Fruit fly (Drosophila melanogaster) whole organism, embryonic: ENCODE measurements around the gene trk.
A peak's percentile ranks its signal among the peaks of the same experiment; 100 is the strongest.

Experiments
- Abd-B ChIP-seq: fragments of 200-800 bp; sonication (Bioruptor generic); optimal IDR thresholded peaks from 2 replicates; lab custom pipeline; 2018; ENCODE audit warnings: missing biosample characterization, mild to moderate bottlenecking, missing genetic modification characterization, moderate library complexity
- Bgb ChIP-seq: fragments of 200-800 bp; sonication (Bioruptor generic); IDR thresholded peaks from 2 replicates; pipeline ENCODE4 v1.3.6; 2022; ENCODE audit warnings: missing biosample characterization, missing genetic modification characterization; ENCODE audit not compliant: partially characterized antibody
- CG10366 ChIP-seq: fragments of 200-800 bp; sonication (Bioruptor generic); IDR thresholded peaks from 2 replicates; pipeline ENCODE4 v1.3.6; 2022; ENCODE audit warnings: missing biosample characterization, missing genetic modification characterization
- CG10462 ChIP-seq: fragments of 200-800 bp; sonication (Bioruptor generic); optimal IDR thresholded peaks from 2 replicates; lab custom pipeline; 2016; ENCODE audit warnings: missing biosample characterization, missing genetic modification characterization
- CG10959 ChIP-seq: fragments of 200-800 bp; sonication (Bioruptor generic); IDR thresholded peaks from 2 replicates; pipeline ENCODE4 v1.3.6; 2022; ENCODE audit warnings: missing biosample characterization, missing genetic modification characterization
- CG11723 ChIP-seq: fragments of 200-800 bp; sonication (Bioruptor generic); optimal IDR thresholded peaks from 2 replicates; lab custom pipeline; 2017; ENCODE audit warnings: missing biosample characterization, mild to moderate bottlenecking, missing genetic modification characterization
- CG1233 ChIP-seq: fragments of 200-800 bp; sonication (Bioruptor generic); optimal IDR thresholded peaks from 4 replicates; lab custom pipeline; 2018; ENCODE audit warnings: missing biosample characterization, mild to moderate bottlenecking, missing genetic modification characterization
- CG13424 ChIP-seq: fragments of 200-800 bp; sonication (Bioruptor generic); optimal IDR thresholded peaks from 2 replicates; lab custom pipeline; 2019; ENCODE audit warnings: missing biosample characterization, mild to moderate bottlenecking, missing genetic modification characterization, moderate library complexity
- CG13624 ChIP-seq: fragments of 200-800 bp; sonication (Bioruptor generic); optimal IDR thresholded peaks from 2 replicates; lab custom pipeline; 2016; ENCODE audit warnings: missing biosample characterization, missing genetic modification characterization
- CG13894 ChIP-seq: fragments of 200-800 bp; sonication (Bioruptor generic); optimal IDR thresholded peaks from 3 replicates; lab custom pipeline; 2018; ENCODE audit warnings: missing biosample characterization, mild to moderate bottlenecking, missing genetic modification characterization, moderate library complexity
- CG16813 ChIP-seq: fragments of 200-800 bp; sonication (Bioruptor generic); IDR thresholded peaks from 3 replicates; pipeline ENCODE4 v1.3.6; 2022; ENCODE audit warnings: missing biosample characterization, missing genetic modification characterization; ENCODE audit not compliant: partially characterized antibody
- CG17186 ChIP-seq: fragments of 200-800 bp; sonication (Bioruptor generic); optimal IDR thresholded peaks from 3 replicates; lab custom pipeline; 2017; ENCODE audit warnings: missing biosample characterization, missing genetic modification reagents, missing genetic modification characterization
- CG17328 ChIP-seq: fragments of 200-800 bp; sonication (Bioruptor generic); IDR thresholded peaks from 2 replicates; pipeline ENCODE4 v1.3.6; 2022; ENCODE audit warnings: missing biosample characterization, missing genetic modification characterization
- CG2875 ChIP-seq: fragments of 200-800 bp; sonication (Bioruptor generic); optimal IDR thresholded peaks from 2 replicates; lab custom pipeline; 2017; ENCODE audit warnings: missing biosample characterization, mild to moderate bottlenecking, missing genetic modification characterization, missing genetic modification reagents
- CG6175 ChIP-seq: fragments of 200-800 bp; sonication (Bioruptor generic); IDR thresholded peaks from 3 replicates; pipeline ENCODE4 v1.3.6; 2022; ENCODE audit warnings: missing biosample characterization, missing genetic modification characterization
- CG7357 ChIP-seq: fragments of 200-800 bp; sonication (Bioruptor generic); IDR thresholded peaks from 3 replicates; pipeline ENCODE4 v1.3.6; 2022; ENCODE audit warnings: missing biosample characterization, missing genetic modification characterization
- CG7372 ChIP-seq: fragments of 200-800 bp; sonication (Bioruptor generic); IDR thresholded peaks from 2 replicates; pipeline ENCODE4 v1.3.6; 2022; ENCODE audit warnings: missing biosample characterization, missing genetic modification characterization
- CG8281 ChIP-seq: fragments of 200-800 bp; sonication (Bioruptor generic); optimal IDR thresholded peaks from 2 replicates; lab custom pipeline; 2018; ENCODE audit warnings: missing biosample characterization, mild to moderate bottlenecking, missing genetic modification characterization, moderate library complexity
- CG8478 ChIP-seq: fragments of >200 bp; optimal IDR thresholded peaks from 2 replicates; lab custom pipeline; 2018
- CrebB ChIP-seq: fragments of 200-800 bp; sonication (Bioruptor generic); optimal IDR thresholded peaks from 3 replicates; lab custom pipeline; 2018; ENCODE audit warnings: missing biosample characterization, mild to moderate bottlenecking, missing genetic modification characterization
- Dek ChIP-seq: fragments of 200-800 bp; sonication (Bioruptor generic); optimal IDR thresholded peaks from 3 replicates; lab custom pipeline; 2019; ENCODE audit warnings: missing biosample characterization, mild to moderate bottlenecking, missing genetic modification characterization, moderate library complexity
- Gug ChIP-seq: fragments of 200-800 bp; sonication (Bioruptor generic); IDR thresholded peaks from 4 replicates; pipeline ENCODE4 v1.3.6; 2022; ENCODE audit warnings: missing biosample characterization, missing genetic modification characterization
- Hr39 ChIP-seq: fragments of >200 bp; optimal IDR thresholded peaks from 2 replicates; lab custom pipeline; 2017
- Lim3 ChIP-seq: fragments of 200-800 bp; sonication (Bioruptor generic); IDR thresholded peaks from 2 replicates; pipeline ENCODE4 v1.3.6; 2022; ENCODE audit warnings: missing biosample characterization, missing genetic modification characterization
- Lpt ChIP-seq: fragments of >200 bp; optimal IDR thresholded peaks from 2 replicates; lab custom pipeline; 2018; ENCODE audit warnings: missing biosample characterization, missing genetic modification characterization
- Myb ChIP-seq: fragments of 200-800 bp; sonication (Bioruptor generic); optimal IDR thresholded peaks from 2 replicates; lab custom pipeline; 2016; ENCODE audit warnings: missing biosample characterization, missing genetic modification characterization
- Nf-YC ChIP-seq: fragments of 200-800 bp; optimal IDR thresholded peaks from 3 replicates; lab custom pipeline; 2019; ENCODE audit warnings: missing biosample characterization, mild to moderate bottlenecking, missing genetic modification characterization, moderate library complexity
- Pdp1 ChIP-seq, 2 experiments: fragments of 200-800 bp; sonication (Bioruptor generic); optimal IDR thresholded peaks; 3 replicates each; lab custom pipeline; 2016; ENCODE audit warnings: missing biosample characterization in 2 of 2, missing genetic modification characterization in 2 of 2, mild to moderate bottlenecking in 1 of 2, moderate library complexity in 1 of 2
- TFAM ChIP-seq: fragments of 200-800 bp; sonication (Bioruptor generic); optimal IDR thresholded peaks from 2 replicates; lab custom pipeline; 2017; ENCODE audit warnings: missing biosample characterization, missing genetic modification characterization, inconsistent platforms
- Tbp ChIP-seq: fragments of >200 bp; optimal IDR thresholded peaks from 2 replicates; lab custom pipeline; 2018; ENCODE audit warnings: missing biosample characterization, missing genetic modification characterization
- Trl ChIP-seq, 3 experiments: fragments of >200 bp in 2 of 3; fragments of 200-800 bp in 1 of 3; sonication (Bioruptor generic) in 1 of 3; optimal IDR thresholded peaks; 2 replicates in 1 of 3; 3 replicates in 2 of 3; lab custom pipeline; 2016 to 2017; ENCODE audit warnings: missing biosample characterization in 1 of 3, missing genetic modification characterization in 1 of 3
- al ChIP-seq: fragments of 200-800 bp; sonication (Bioruptor generic); IDR thresholded peaks from 2 replicates; pipeline ENCODE4 v1.3.6; 2022; ENCODE audit warnings: missing biosample characterization, missing genetic modification characterization
- aop ChIP-seq: fragments of 200-800 bp; sonication (Bioruptor generic); IDR thresholded peaks from 2 replicates; pipeline ENCODE4 v1.3.6; 2022; ENCODE audit warnings: missing biosample characterization, missing genetic modification characterization
- bab2 ChIP-seq: fragments of 200-800 bp; sonication (Bioruptor generic); optimal IDR thresholded peaks from 2 replicates; lab custom pipeline; 2016; ENCODE audit warnings: missing biosample characterization, missing genetic modification characterization
- caup ChIP-seq: fragments of 200-800 bp; sonication (Bioruptor generic); optimal IDR thresholded peaks from 3 replicates; lab custom pipeline; 2017; ENCODE audit warnings: missing biosample characterization, mild to moderate bottlenecking, missing genetic modification characterization, moderate library complexity; ENCODE audit not compliant: severe bottlenecking
- cg ChIP-seq: fragments of 200-800 bp; sonication (Bioruptor generic); optimal IDR thresholded peaks from 3 replicates; lab custom pipeline; 2019; ENCODE audit warnings: missing biosample characterization, mild to moderate bottlenecking, missing genetic modification characterization, moderate library complexity
- corto ChIP-seq: fragments of 200-800 bp; sonication (Bioruptor generic); optimal IDR thresholded peaks from 2 replicates; lab custom pipeline; 2016; ENCODE audit warnings: missing biosample characterization, mild to moderate bottlenecking, missing genetic modification characterization, moderate library complexity
- crol ChIP-seq: fragments of 200-800 bp; sonication (Bioruptor generic); IDR thresholded peaks from 2 replicates; pipeline ENCODE4 v1.3.6; 2022; ENCODE audit warnings: missing biosample characterization, missing genetic modification characterization
- cwo ChIP-seq: fragments of 200-800 bp; sonication (Bioruptor generic); optimal IDR thresholded peaks from 3 replicates; lab custom pipeline; 2017; ENCODE audit warnings: missing biosample characterization, missing genetic modification characterization, mild to moderate bottlenecking, moderate library complexity, missing genetic modification reagents
- danr ChIP-seq: fragments of 200-800 bp; sonication (Bioruptor generic); IDR thresholded peaks from 2 replicates; pipeline ENCODE4 v1.3.6; 2022; ENCODE audit warnings: missing biosample characterization, missing genetic modification characterization
- gsb-n ChIP-seq: fragments of 200-800 bp; sonication (Bioruptor generic); optimal IDR thresholded peaks from 3 replicates; lab custom pipeline; 2018; ENCODE audit warnings: missing biosample characterization, mild to moderate bottlenecking, missing genetic modification characterization
- insv ChIP-seq, 2 experiments: fragments of 200-800 bp; sonication (Bioruptor generic); optimal IDR thresholded peaks; 3 replicates each; lab custom pipeline; 2016 to 2018; ENCODE audit warnings: missing biosample characterization in 2 of 2, missing genetic modification characterization in 2 of 2
- mirr ChIP-seq: fragments of 200-800 bp; sonication (Bioruptor generic); optimal IDR thresholded peaks from 3 replicates; lab custom pipeline; 2018; ENCODE audit warnings: missing biosample characterization, mild to moderate bottlenecking, missing genetic modification characterization
- onecut ChIP-seq: fragments of 200-800 bp; sonication (Bioruptor generic); IDR thresholded peaks from 2 replicates; pipeline ENCODE4 v1.3.6; 2022; ENCODE audit warnings: missing biosample characterization, missing genetic modification characterization
- pum ChIP-seq: fragments of 200-800 bp; sonication (Bioruptor generic); optimal IDR thresholded peaks from 2 replicates; lab custom pipeline; 2016; ENCODE audit warnings: missing biosample characterization, missing genetic modification characterization
- rib ChIP-seq: fragments of 200-800 bp; sonication (Bioruptor generic); IDR thresholded peaks from 2 replicates; pipeline ENCODE4 v1.3.6; 2022; ENCODE audit warnings: missing biosample characterization, missing genetic modification characterization
- sens-2 ChIP-seq: fragments of 200-800 bp; sonication (Bioruptor generic); IDR thresholded peaks from 2 replicates; pipeline ENCODE4 v1.3.6; 2022; ENCODE audit warnings: missing biosample characterization, missing genetic modification characterization
- sima ChIP-seq: fragments of 200-800 bp; sonication (Bioruptor generic); optimal IDR thresholded peaks from 2 replicates; lab custom pipeline; 2016; ENCODE audit warnings: missing biosample characterization, missing genetic modification characterization
- sr ChIP-seq: fragments of 200-800 bp; sonication (Bioruptor generic); IDR thresholded peaks from 3 replicates; pipeline ENCODE4 v1.3.6; 2022; ENCODE audit warnings: missing biosample characterization, missing genetic modification characterization
- unc-4 ChIP-seq: fragments of 200-800 bp; sonication (Bioruptor generic); IDR thresholded peaks from 2 replicates; pipeline ENCODE4 v1.3.6; 2022; ENCODE audit warnings: missing biosample characterization, missing genetic modification characterization; ENCODE audit not compliant: partially characterized antibody
- usp ChIP-seq: fragments of >200 bp; optimal IDR thresholded peaks from 2 replicates; lab custom pipeline; 2017; ENCODE audit warnings: missing biosample characterization, missing genetic modification characterization
- zen ChIP-seq: fragments of 200-800 bp; sonication (Bioruptor generic); optimal IDR thresholded peaks from 3 replicates; lab custom pipeline; 2018; ENCODE audit warnings: missing biosample characterization, mild to moderate bottlenecking, missing genetic modification characterization, moderate library complexity

Gene trk

DNA sequence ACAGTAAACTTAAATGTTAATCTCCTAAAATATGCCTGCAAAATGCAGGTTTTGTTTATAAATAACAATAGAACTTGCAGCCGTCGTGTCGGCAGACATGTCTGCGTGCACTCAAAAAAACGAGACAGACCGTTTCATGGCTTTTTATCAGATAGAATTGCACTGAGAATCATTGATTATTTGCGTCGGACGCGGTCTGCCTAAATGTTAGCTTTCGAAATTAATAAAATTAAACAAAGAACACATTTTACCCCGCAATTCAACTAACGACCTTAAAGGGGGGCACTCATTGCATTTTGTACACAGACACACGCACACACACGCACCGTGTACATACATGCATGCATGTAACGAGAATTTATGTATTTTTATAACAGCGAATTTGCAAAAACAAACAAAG is 4.7 kb upstream of the trk start (continued):
- TF ChIP-seq Gug (no peak), CG10366 (GFP tag; lab: Robert Waterston, UW) (no peak), CG13424 (tag; lab: Kevin White, UChicago) (no peak), sr (GFP tag; lab: Robert Waterston, UW) (no peak), Pdp1 (GFP tag; optimal IDR thresholded peaks at IDR 0.05; lab: Kevin White, UChicago) (peak in 1 of 2 experiments; percentile 47), Trl (optimal IDR thresholded peaks at IDR 0.05; lab: Kevin White, UChicago) (no peak), Trl (GFP tag; optimal IDR thresholded peaks at IDR 0.05; lab: Kevin White, UChicago) (peak; percentile 20), Myb (GFP tag; lab: Kevin White, UChicago) (no peak), crol (GFP tag; lab: Robert Waterston, UW) (no peak), CG10462 (no peak), danr (GFP tag; lab: Robert Waterston, UW) (no peak), al (GFP tag; lab: Robert Waterston, UW) (no peak), onecut (no peak), Abd-B (GFP tag; lab: Kevin White, UChicago) (no peak), CG2875 (GFP tag; lab: Kevin White, UChicago) (no peak), rib (GFP tag; lab: Robert Waterston, UW) (no peak), CG7357 (GFP tag; lab: Robert Waterston, UW) (0 out of 3 replicates have a peak, but pooled peaks have one; percentile 13), Lim3 (GFP tag; lab: Robert Waterston, UW) (no peak), cg (GFP tag; lab: Kevin White, UChicago) (peak; percentile 92), insv (GFP tag; optimal IDR thresholded peaks at IDR 0.05; lab: Kevin White, UChicago) (no peak), cwo (GFP tag; lab: Kevin White, UChicago) (no peak), CG1233 (no peak), corto (GFP tag; lab: Kevin White, UChicago) (no peak), CG10959 (GFP tag; lab: Robert Waterston, UW) (no peak), TFAM (GFP tag; lab: Kevin White, UChicago) (no peak), Tbp (GFP tag; lab: Kevin White, UChicago) (no peak), aop (GFP tag; lab: Robert Waterston, UW) (no peak), Lpt (GFP tag; lab: Kevin White, UChicago) (no peak), CG6175 (GFP tag; lab: Robert Waterston, UW) (no peak), CrebB (tag; lab: Kevin White, UChicago) (no peak), mirr (GFP tag; lab: Kevin White, UChicago) (no peak), CG13624 (GFP tag; lab: Kevin White, UChicago) (peak; percentile 33), CG11723 (GFP tag; lab: Kevin White, UChicago) (no peak), zen (tag; lab: Kevin White, UChicago) (no peak), pum (GFP tag; lab: Kevin White, UChicago) (no peak), CG7372 (GFP tag; lab: Robert Waterston, UW) (no peak), bab2 (GFP tag; lab: Kevin White, UChicago) (no peak), CG16813 (GFP tag; lab: Robert Waterston, UW) (no peak), Bgb (GFP tag; lab: Robert Waterston, UW) (no peak), usp (no peak), CG13894 (tag; lab: Kevin White, UChicago) (no peak), gsb-n (tag; lab: Kevin White, UChicago) (no peak), Hr39 (lab: Kevin White, UChicago) (no peak), unc-4 (GFP tag; lab: Robert Waterston, UW) (no peak), caup (GFP tag; lab: Kevin White, UChicago) (no peak), CG8478 (lab: Kevin White, UChicago) (no peak), sima (peak; percentile 12), Dek (no peak), Nf-YC (tag; lab: Kevin White, UChicago) (no peak), CG17186 (no peak), sens-2 (GFP tag; lab: Robert Waterston, UW) (no peak), CG8281 (tag; lab: Kevin White, UChicago) (no peak), CG17328 (peak; percentile 59)
